Worm (Caenorhabditis elegans) whole organism, L4/young adult: ENCODE data around the gene ent-7.

Experiments used
- W03F9.2 ChIP-seq: fragments of 150-350 bp; optimal IDR thresholded peaks from 2 replicates; lab custom pipeline; 2014; ENCODE audit warnings: missing biosample characterization, missing genetic modification characterization
- dao-5 ChIP-seq: sonication (generic microtip); optimal IDR thresholded peaks from 2 replicates; lab custom pipeline; 2016; ENCODE audit warnings: missing genotype, missing genetic modification characterization, moderate library complexity, missing compliant biosample characterization
- him-1 ChIP-seq: sonication (generic microtip); optimal IDR thresholded peaks from 2 replicates; lab custom pipeline; 2016; ENCODE audit warnings: missing genotype, missing genetic modification reagents, missing genetic modification characterization, missing compliant biosample characterization

The ent-7 gene

ce11 chrIV:10016977-10017376 lies at the start of gene ent-7:
Gene ent-7, plus strand, starts transcription at chrIV:10017277.
- TF ChIP-seq him-1, result no peak

ce11 chrIV:9969081-9969480 lies 48.0 kb upstream of the ent-7 start, which contains the start of the genes kin-5 and C47E12.11:
Gene kin-5, minus strand, starts transcription at chrIV:9969181.
Gene C47E12.11, plus strand, starts transcription at chrIV:9969400.
- no peak for TF ChIP-seq dao-5 (tag; lab: Kevin White, UChicago)
- TF ChIP-seq him-1, result no peak
- no peak for TF ChIP-seq W03F9.2 (tag; lab: Kevin White, UChicago)

ce11 chrIV:9972629-9973028 lies 44.4 kb upstream of the ent-7 start, which contains the start of the genes C47E12.12 and C47E12.10:
Gene C47E12.12, minus strand, starts transcription at chrIV:9972729.
Gene C47E12.10, plus strand, starts transcription at chrIV:9972800.
- TF ChIP-seq him-1, result no peak
- TF ChIP-seq W03F9.2 (tag; lab: Kevin White, UChicago), result no peak
- no peak for TF ChIP-seq dao-5 (tag; lab: Kevin White, UChicago)

- TF ChIP-seq him-1 (no peak), W03F9.2 (tag; lab: Kevin White, UChicago) (no peak)
Measured at ce11 chrIV:9974392-9974791, 42.7 kb upstream of the ent-7 start, which contains the start of gene C47E12.9. Gene C47E12.9, plus strand, starts transcription at chrIV:9974692.

- TF ChIP-seq him-1 (no peak), dao-5 (tag; lab: Kevin White, UChicago) (no peak), W03F9.2 (tag; lab: Kevin White, UChicago) (no peak)
Measured at ce11 chrIV:9976284-9976683, 40.8 kb upstream of the ent-7 start, which contains the start of gene C47E12.14. Gene C47E12.14, minus strand, starts transcription at chrIV:9976384.

ce11 chrIV:9977602-9978172 lies 39.4 kb upstream of the ent-7 start, which contains the start of gene dhp-2:
Gene dhp-2, plus strand, starts transcription at chrIV:9978122.
- TF ChIP-seq him-1 (no peak), W03F9.2 (tag; lab: Kevin White, UChicago) (no peak), dao-5 (tag; lab: Kevin White, UChicago) (no peak)

ce11 chrIV:9982226-9982794 lies 34.8 kb upstream of the ent-7 start, which contains the start of gene rrp-1:
Gene rrp-1, minus strand, starts transcription at chrIV:9982276.
- TF ChIP-seq W03F9.2 (tag; lab: Kevin White, UChicago) (no peak), him-1 (no peak), dao-5 (tag; lab: Kevin White, UChicago) (no peak)

- TF ChIP-seq him-1, result no peak
- TF ChIP-seq W03F9.2 (tag; lab: Kevin White, UChicago), result no peak
- TF ChIP-seq dao-5 (tag; lab: Kevin White, UChicago), result no peak
Measured at ce11 chrIV:9982895-9983294, 34.2 kb upstream of the ent-7 start, which contains the start of gene mam-2. Gene mam-2, plus strand, starts transcription at chrIV:9983195.

- TF ChIP-seq dao-5 (tag; lab: Kevin White, UChicago) (no peak), W03F9.2 (tag; lab: Kevin White, UChicago) (no peak), him-1 (no peak)
Measured at ce11 chrIV:9989416-9989815, 27.7 kb upstream of the ent-7 start.

ce11 chrIV:9993403-9994132 lies 23.5 kb upstream of the ent-7 start:
- peak; percentile 50 for TF ChIP-seq W03F9.2 (tag; lab: Kevin White, UChicago)
- no peak for TF ChIP-seq him-1

ce11 chrIV:9994895-9995394 lies 22.1 kb upstream of the ent-7 start, which contains the start of gene uba-1:
Gene uba-1, minus strand, starts transcription at chrIV:9994945.
- TF ChIP-seq W03F9.2 (tag; lab: Kevin White, UChicago) (peak; percentile 34), dao-5 (tag; lab: Kevin White, UChicago) (no peak)

- TF ChIP-seq him-1 (no peak), W03F9.2 (tag; lab: Kevin White, UChicago) (no peak), dao-5 (tag; lab: Kevin White, UChicago) (no peak)
Measured at ce11 chrIV:9998487-9999218, 18.4 kb upstream of the ent-7 start, which contains the start of gene pyp-1. Gene pyp-1, minus strand, starts transcription at chrIV:9998925.

ce11 chrIV:10001748-10002147 lies 15.3 kb upstream of the ent-7 start, which contains the start of gene C47E12.3:
Gene C47E12.3, minus strand, starts transcription at chrIV:10001848.
- TF ChIP-seq him-1 (no peak), W03F9.2 (tag; lab: Kevin White, UChicago) (no peak), dao-5 (tag; lab: Kevin White, UChicago) (no peak)
